Fruit fly (Drosophila melanogaster) whole organism, embryonic: ENCODE data around the gene CG13038.

ENCODE experiments used
- CG13123 ChIP-seq: fragments of 200-800 bp; sonication (Bioruptor generic); optimal IDR thresholded peaks from 2 replicates; lab custom pipeline; 2016; ENCODE audit warnings: missing biosample characterization, missing genetic modification characterization
- CG9797 ChIP-seq: fragments of 200-800 bp; sonication (Bioruptor generic); optimal IDR thresholded peaks from 3 replicates; lab custom pipeline; 2018; ENCODE audit warnings: missing biosample characterization, mild to moderate bottlenecking, missing genetic modification characterization
- Dref ChIP-seq: fragments of 200-800 bp; sonication (Bioruptor generic); IDR thresholded peaks from 2 replicates; pipeline ENCODE4 v1.3.6; 2022; ENCODE audit warnings: missing biosample characterization, missing genetic modification characterization
- Elba2 ChIP-seq: fragments of 200-800 bp; sonication (Bioruptor generic); optimal IDR thresholded peaks from 3 replicates; lab custom pipeline; 2016; ENCODE audit warnings: missing biosample characterization, missing genetic modification characterization
- mld ChIP-seq: fragments of 200-800 bp; sonication (Bioruptor generic); IDR thresholded peaks from 3 replicates; pipeline ENCODE4 v1.3.6; 2022; ENCODE audit warnings: missing biosample characterization, missing genetic modification characterization; ENCODE audit not compliant: partially characterized antibody

- TF ChIP-seq CG9797 (GFP tag; lab: Kevin White, UChicago) (no peak), Dref (GFP tag; lab: Robert Waterston, UW) (no peak), Elba2 (GFP tag; lab: Kevin White, UChicago) (no peak), mld (GFP tag; lab: Robert Waterston, UW) (no peak), CG13123 (GFP tag; lab: Kevin White, UChicago) (no peak)
Observed at dm6 chr3L:16357860-16358259, 30.2 kb upstream of the CG13038 start.
